Fruit fly (Drosophila melanogaster) whole organism, prepupa: ENCODE results near the gene ppk7.
A peak's percentile ranks its signal among the peaks of the same experiment; 100 is the strongest.

Experiments
- Blimp-1 ChIP-seq: fragments of 200-800 bp; sonication (Bioruptor generic); optimal IDR thresholded peaks from 3 replicates; lab custom pipeline; 2017; ENCODE audit warnings: missing biosample characterization, missing genetic modification characterization, mild to moderate bottlenecking, moderate library complexity, missing genetic modification reagents
- CG3919 ChIP-seq: fragments of 200-800 bp; sonication (Bioruptor generic); optimal IDR thresholded peaks from 3 replicates; lab custom pipeline; 2016; ENCODE audit warnings: missing biosample characterization, missing genetic modification characterization
- CG8119 ChIP-seq: fragments of 200-800 bp; sonication (Bioruptor generic); IDR thresholded peaks from 3 replicates; pipeline ENCODE4 v1.3.6; 2022; ENCODE audit warnings: missing biosample characterization, missing genetic modification characterization
- Eip75B ChIP-seq: fragments of 200-800 bp; sonication (Bioruptor generic); optimal IDR thresholded peaks from 3 replicates; lab custom pipeline; 2016; ENCODE audit warnings: missing biosample characterization, missing genetic modification characterization
- Eip93F ChIP-seq: fragments of 200-800 bp; sonication (Bioruptor generic); optimal IDR thresholded peaks from 2 replicates; lab custom pipeline; 2016; ENCODE audit warnings: missing biosample characterization, mild to moderate bottlenecking, missing genetic modification characterization
- Gug ChIP-seq: fragments of 200-800 bp; sonication (Bioruptor generic); IDR thresholded peaks from 2 replicates; pipeline ENCODE4 v1.3.6; 2022; ENCODE audit warnings: missing biosample characterization, missing genetic modification characterization
- fd85E ChIP-seq: fragments of 200-800 bp; sonication (Bioruptor generic); optimal IDR thresholded peaks from 3 replicates; lab custom pipeline; 2016; ENCODE audit warnings: missing biosample characterization, missing genetic modification characterization
- lz ChIP-seq: fragments of 200-800 bp; sonication (Bioruptor generic); optimal IDR thresholded peaks from 3 replicates; lab custom pipeline; 2016; ENCODE audit warnings: missing biosample characterization, missing genetic modification characterization
- net ChIP-seq: fragments of 200-800 bp; sonication (Bioruptor generic); optimal IDR thresholded peaks from 3 replicates; lab custom pipeline; 2016; ENCODE audit warnings: missing biosample characterization, missing genetic modification characterization
- topi ChIP-seq: fragments of 200-800 bp; sonication (Bioruptor generic); optimal IDR thresholded peaks from 3 replicates; lab custom pipeline; 2016; ENCODE audit warnings: missing biosample characterization, missing genetic modification characterization

dm6 chr2L:6306895-6307294, 47.2 kb downstream of the ppk7 start:
- TF ChIP-seq fd85E (no peak), Eip93F (GFP tag; lab: Kevin White, UChicago) (no peak), net (GFP tag; lab: Kevin White, UChicago) (peak; percentile 24), Blimp-1 (GFP tag; lab: Kevin White, UChicago) (no peak), topi (GFP tag; lab: Kevin White, UChicago) (peak; percentile 30), Eip75B (peak; percentile 9), lz (GFP tag; lab: Kevin White, UChicago) (peak; percentile 18), CG8119 (GFP tag; lab: Robert Waterston, UW) (peak; percentile 50; the same call in 2 of the 3 replicates), CG3919 (GFP tag; lab: Kevin White, UChicago) (peak; percentile 49), Gug (GFP tag; lab: Robert Waterston, UW) (peak; percentile 35; the same call in 1 of the 2 replicates)
